Fruit fly (Drosophila melanogaster): ENCODE results near the gene CG32988.

CG32988 gene

DNA sequence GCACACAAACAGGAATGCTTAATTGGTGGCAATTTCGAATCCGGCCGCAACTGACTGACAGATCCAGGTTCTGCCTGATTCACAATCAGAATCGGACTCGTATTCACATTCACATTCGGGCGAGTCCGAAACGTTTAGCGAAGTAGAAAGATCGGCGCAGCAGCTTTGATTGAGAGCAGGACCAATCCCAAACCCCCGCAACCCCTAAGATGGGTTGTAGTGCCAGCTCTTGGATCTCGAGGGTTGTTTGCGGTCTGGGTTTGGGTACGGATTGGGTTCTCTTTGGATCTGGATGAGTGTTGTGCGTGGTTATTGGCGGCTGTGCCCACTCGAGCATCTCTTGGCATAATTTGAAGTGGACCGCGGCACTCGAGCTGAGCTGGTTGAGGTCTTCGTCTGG lies 20.0 kb upstream of the CG32988 start:
- TF ChIP-seq Clk (GFP tag; optimal IDR thresholded peaks at IDR 0.05) = no peak
- TF ChIP-seq kay (GFP tag; ENCODE audit: borderline replicate concordance) = no peak
- TF ChIP-seq cic (GFP tag; optimal IDR thresholded peaks at IDR 0.05) = no peak
- TF ChIP-seq pad (GFP tag; optimal IDR thresholded peaks at IDR 0.05) = no peak
- TF ChIP-seq toe (GFP tag; optimal IDR thresholded peaks at IDR 0.05) = no peak
- TF ChIP-seq Mnt (GFP tag; optimal IDR thresholded peaks at IDR 0.05) = no peak
- no peak for TF ChIP-seq CG12768 (GFP tag; optimal IDR thresholded peaks at IDR 0.05)
- TF ChIP-seq CG7045 (GFP tag; optimal IDR thresholded peaks at IDR 0.05) = no peak
- no peak for TF ChIP-seq Hr96 (GFP tag; optimal IDR thresholded peaks at IDR 0.05)
- TF ChIP-seq CG5204 (GFP tag; optimal IDR thresholded peaks at IDR 0.05) = no peak
- TF ChIP-seq CG7101 (tag; optimal IDR thresholded peaks at IDR 0.05) = no peak
- no peak for TF ChIP-seq CG14711 (tag; optimal IDR thresholded peaks at IDR 0.05)
- TF ChIP-seq tj (GFP tag; optimal IDR thresholded peaks at IDR 0.05) = no peak

DNA sequence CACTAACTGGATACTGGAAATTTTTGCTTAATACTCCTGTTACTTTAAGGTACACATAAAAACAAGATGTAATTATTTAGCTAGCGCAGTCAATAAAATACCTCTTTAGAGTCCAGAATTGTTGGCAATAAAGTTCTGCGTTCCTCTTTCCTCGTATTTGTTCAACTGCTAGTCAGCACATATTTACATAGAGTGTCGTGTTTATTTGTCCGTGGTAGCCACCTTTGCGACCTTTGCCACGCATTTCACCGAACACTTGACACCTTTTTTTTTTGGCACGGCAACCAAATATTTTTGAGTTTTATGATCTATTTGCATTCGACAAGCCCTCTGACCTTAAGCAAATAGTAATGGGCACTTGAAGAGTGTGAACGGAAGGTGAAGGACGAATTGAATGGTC lies 18.7 kb upstream of the CG32988 start:
- TF ChIP-seq ovo (GFP tag; optimal IDR thresholded peaks at IDR 0.05) (no peak), CG12768 (GFP tag; optimal IDR thresholded peaks at IDR 0.05) (no peak), CG11617 (GFP tag; optimal IDR thresholded peaks at IDR 0.05) (no peak), bab1 (GFP tag; optimal IDR thresholded peaks at IDR 0.05) (no peak), kay (GFP tag; ENCODE audit: borderline replicate concordance) (no peak), cnc (optimal IDR thresholded peaks at IDR 0.05) (no peak), toe (GFP tag; optimal IDR thresholded peaks at IDR 0.05) (no peak), Mnt (GFP tag; optimal IDR thresholded peaks at IDR 0.05) (no peak), tj (GFP tag; optimal IDR thresholded peaks at IDR 0.05) (no peak), CG7101 (tag; optimal IDR thresholded peaks at IDR 0.05) (no peak), Clk (GFP tag; optimal IDR thresholded peaks at IDR 0.05) (no peak), CG14711 (tag; optimal IDR thresholded peaks at IDR 0.05) (no peak), CG5204 (GFP tag; optimal IDR thresholded peaks at IDR 0.05) (no peak), Crg-1 (GFP tag; optimal IDR thresholded peaks at IDR 0.05) (no peak)

DNA sequence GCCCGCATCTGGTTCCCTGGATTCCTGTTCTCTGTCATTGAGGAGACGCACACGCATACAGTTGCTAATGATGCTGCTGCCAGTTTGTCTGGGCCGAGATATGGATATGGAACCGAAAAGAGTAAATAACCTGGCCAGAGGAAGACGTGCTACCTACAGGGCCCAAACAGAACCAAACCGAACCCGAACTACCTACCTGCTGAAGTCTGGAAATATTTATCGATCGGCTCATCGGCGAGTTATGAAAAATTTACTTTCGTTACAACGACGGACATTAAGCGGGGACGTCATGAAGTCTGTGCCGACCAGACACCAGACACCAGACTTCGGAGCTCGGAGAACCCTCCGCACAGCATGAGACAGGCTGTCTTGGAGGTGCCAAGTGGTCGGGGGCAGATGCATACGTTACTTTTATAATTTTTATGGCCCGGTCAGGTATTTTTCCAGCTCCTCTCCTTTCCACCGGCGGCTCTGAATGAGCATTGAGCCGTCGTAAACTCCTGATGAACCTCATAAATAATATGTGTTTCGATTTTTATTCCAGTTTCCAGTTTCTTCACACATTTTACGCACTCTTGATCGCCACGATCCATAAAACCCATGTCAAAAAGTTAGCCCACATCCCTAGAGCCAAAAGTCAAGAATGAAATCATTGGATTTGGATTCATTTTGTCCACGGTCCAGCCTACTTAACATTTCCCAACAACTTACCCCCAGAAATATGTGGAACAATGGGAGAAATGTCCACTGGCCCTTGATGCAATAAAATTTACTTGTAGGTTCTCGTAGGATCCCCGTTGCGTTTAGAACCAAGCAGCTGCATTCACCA lies 17.7 kb upstream of the CG32988 start:
- TF ChIP-seq cic (GFP tag; optimal IDR thresholded peaks at IDR 0.05) (no peak), ovo (GFP tag; optimal IDR thresholded peaks at IDR 0.05) (no peak), CG1620 (GFP tag; optimal IDR thresholded peaks at IDR 0.05) (no peak), tj (GFP tag; optimal IDR thresholded peaks at IDR 0.05) (no peak), CG5204 (GFP tag; optimal IDR thresholded peaks at IDR 0.05) (no peak), CG7045 (GFP tag; optimal IDR thresholded peaks at IDR 0.05) (no peak), CG11617 (GFP tag; optimal IDR thresholded peaks at IDR 0.05) (no peak), Mnt (GFP tag; optimal IDR thresholded peaks at IDR 0.05) (no peak), Hr96 (GFP tag; optimal IDR thresholded peaks at IDR 0.05) (no peak), bab1 (GFP tag; optimal IDR thresholded peaks at IDR 0.05) (no peak), Crg-1 (GFP tag; optimal IDR thresholded peaks at IDR 0.05) (no peak), pad (GFP tag; optimal IDR thresholded peaks at IDR 0.05) (no peak), CG14711 (tag; optimal IDR thresholded peaks at IDR 0.05) (no peak), CG7101 (tag; optimal IDR thresholded peaks at IDR 0.05) (no peak), CG33017 (tag; optimal IDR thresholded peaks at IDR 0.05) (no peak), Clk (GFP tag; optimal IDR thresholded peaks at IDR 0.05) (no peak), toe (GFP tag; optimal IDR thresholded peaks at IDR 0.05) (no peak), CG12768 (GFP tag; optimal IDR thresholded peaks at IDR 0.05) (no peak), kay (GFP tag; ENCODE audit: borderline replicate concordance) (no peak), cnc (optimal IDR thresholded peaks at IDR 0.05) (no peak)

dm6 chr2L:8849170-8849569 lies 15.5 kb upstream of the CG32988 start:
- TF ChIP-seq CG33017 (tag; optimal IDR thresholded peaks at IDR 0.05) (no peak), pad (GFP tag; optimal IDR thresholded peaks at IDR 0.05) (no peak), cnc (optimal IDR thresholded peaks at IDR 0.05) (no peak), Mnt (GFP tag; optimal IDR thresholded peaks at IDR 0.05) (no peak), CG14711 (tag; optimal IDR thresholded peaks at IDR 0.05) (no peak), Hr96 (GFP tag; optimal IDR thresholded peaks at IDR 0.05) (no peak), bab1 (GFP tag; optimal IDR thresholded peaks at IDR 0.05) (no peak), CG7101 (tag; optimal IDR thresholded peaks at IDR 0.05) (no peak), CG12768 (GFP tag; optimal IDR thresholded peaks at IDR 0.05) (no peak), CG11617 (GFP tag; optimal IDR thresholded peaks at IDR 0.05) (no peak), kay (GFP tag; ENCODE audit: borderline replicate concordance) (no peak), toe (GFP tag; optimal IDR thresholded peaks at IDR 0.05) (no peak), CG1620 (GFP tag; optimal IDR thresholded peaks at IDR 0.05) (no peak), Clk (GFP tag; optimal IDR thresholded peaks at IDR 0.05) (no peak), tj (GFP tag; optimal IDR thresholded peaks at IDR 0.05) (no peak), Crg-1 (GFP tag; optimal IDR thresholded peaks at IDR 0.05) (no peak), CG5204 (GFP tag; optimal IDR thresholded peaks at IDR 0.05) (no peak)

DNA sequence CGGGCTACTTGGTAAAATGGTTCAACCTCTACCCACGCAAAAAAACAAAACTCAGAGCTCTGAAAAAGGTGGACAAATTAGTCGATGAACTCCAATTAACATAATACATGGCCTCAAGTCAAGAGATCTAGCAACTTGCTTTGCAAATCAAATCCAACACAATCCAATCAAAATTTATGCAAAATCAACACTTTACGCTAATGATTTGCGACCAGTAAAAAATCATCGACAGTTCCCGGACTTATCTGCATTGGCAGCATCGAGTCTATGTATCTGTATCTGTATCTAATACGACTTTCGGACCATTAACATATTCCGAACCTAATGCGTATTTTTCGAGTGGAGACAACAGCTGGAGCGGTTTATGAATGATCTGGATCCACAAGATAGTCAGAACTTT lies 13.6 kb upstream of the CG32988 start:
- no peak for TF ChIP-seq cic (GFP tag; optimal IDR thresholded peaks at IDR 0.05)
- no peak for TF ChIP-seq tj (GFP tag; optimal IDR thresholded peaks at IDR 0.05)
- no peak for TF ChIP-seq Clk (GFP tag; optimal IDR thresholded peaks at IDR 0.05)
- no peak for TF ChIP-seq CG7101 (tag; optimal IDR thresholded peaks at IDR 0.05)
- no peak for TF ChIP-seq Crg-1 (GFP tag; optimal IDR thresholded peaks at IDR 0.05)
- TF ChIP-seq CG5204 (GFP tag; optimal IDR thresholded peaks at IDR 0.05) = no peak
- no peak for TF ChIP-seq ovo (GFP tag; optimal IDR thresholded peaks at IDR 0.05)

- no peak for TF ChIP-seq Mnt (GFP tag; optimal IDR thresholded peaks at IDR 0.05)
- TF ChIP-seq ovo (GFP tag; optimal IDR thresholded peaks at IDR 0.05) = no peak
- no peak for TF ChIP-seq kay (GFP tag; ENCODE audit: borderline replicate concordance)
- TF ChIP-seq tj (GFP tag; optimal IDR thresholded peaks at IDR 0.05) = no peak
- TF ChIP-seq CG1620 (GFP tag; optimal IDR thresholded peaks at IDR 0.05) = no peak
- TF ChIP-seq CG7045 (GFP tag; optimal IDR thresholded peaks at IDR 0.05) = no peak
- TF ChIP-seq CG7101 (tag; optimal IDR thresholded peaks at IDR 0.05) = no peak
- no peak for TF ChIP-seq cnc (optimal IDR thresholded peaks at IDR 0.05)
- no peak for TF ChIP-seq Crg-1 (GFP tag; optimal IDR thresholded peaks at IDR 0.05)
- TF ChIP-seq CG12768 (GFP tag; optimal IDR thresholded peaks at IDR 0.05) = no peak
- no peak for TF ChIP-seq Hr96 (GFP tag; optimal IDR thresholded peaks at IDR 0.05)
- no peak for TF ChIP-seq toe (GFP tag; optimal IDR thresholded peaks at IDR 0.05)
- no peak for TF ChIP-seq bab1 (GFP tag; optimal IDR thresholded peaks at IDR 0.05)
- no peak for TF ChIP-seq pad (GFP tag; optimal IDR thresholded peaks at IDR 0.05)
- TF ChIP-seq CG5204 (GFP tag; optimal IDR thresholded peaks at IDR 0.05) = no peak
- no peak for TF ChIP-seq CG11617 (GFP tag; optimal IDR thresholded peaks at IDR 0.05)
- TF ChIP-seq CG33017 (tag; optimal IDR thresholded peaks at IDR 0.05) = no peak
- no peak for TF ChIP-seq Clk (GFP tag; optimal IDR thresholded peaks at IDR 0.05)
- TF ChIP-seq cic (GFP tag; optimal IDR thresholded peaks at IDR 0.05) = no peak
Measured at dm6 chr2L:8852235-8852634, 12.4 kb upstream of the CG32988 start.

Data from whole organism, adult.